Worm (Caenorhabditis elegans) whole organism, midembryonic: ENCODE measurements around the gene W04H10.1.
A peak's percentile ranks its signal among the peaks of the same experiment; 100 is the strongest.

Experiments used
- T22C8.4 ChIP-seq: fragments of 200-800 bp; sonication (Bioruptor generic); IDR thresholded peaks from 2 replicates; pipeline ENCODE4 v1.3.6; 2022; ENCODE audit warnings: missing genetic modification characterization, missing compliant biosample characterization
- cog-1 ChIP-seq: sonication (generic microtip); optimal IDR thresholded peaks from 2 replicates; lab custom pipeline; 2016; ENCODE audit warnings: missing genetic modification characterization, missing compliant biosample characterization
- flt-1 ChIP-seq: fragments of 200-800 bp; sonication (Bioruptor generic); IDR thresholded peaks from 2 replicates; pipeline ENCODE4 v1.3.6; 2022; ENCODE audit warnings: missing genetic modification characterization, missing compliant biosample characterization
- klf-2 ChIP-seq: fragments of 200-800 bp; sonication (Bioruptor generic); conservative IDR thresholded peaks from 2 replicates; pipeline ENCODE4 v1.3.6; 2022; ENCODE audit warnings: missing genetic modification reagents, missing genetic modification characterization, missing compliant biosample characterization
- med-1 ChIP-seq: sonication (generic microtip); optimal IDR thresholded peaks from 2 replicates; lab custom pipeline; 2017; ENCODE audit warnings: missing genetic modification characterization, mild to moderate bottlenecking, missing compliant biosample characterization, antibody characterized with exemption, missing genetic modification reagents; ENCODE audit not compliant: insufficient read depth
- ref-1 ChIP-seq: fragments of 200-800 bp; sonication (Bioruptor generic); conservative IDR thresholded peaks from 2 replicates; pipeline ENCODE4 v1.3.6; 2022; ENCODE audit warnings: missing genetic modification reagents, missing genetic modification characterization, missing compliant biosample characterization
- tab-1 ChIP-seq: fragments of 200-800 bp; sonication (Bioruptor generic); IDR thresholded peaks from 2 replicates; pipeline ENCODE4 v1.3.6; 2022; ENCODE audit warnings: missing genetic modification characterization, missing compliant biosample characterization
- ztf-23 ChIP-seq: fragments of 200-800 bp; sonication (Bioruptor generic); IDR thresholded peaks from 2 replicates; pipeline ENCODE4 v1.3.6; 2022; ENCODE audit warnings: missing genetic modification reagents, missing genetic modification characterization, missing compliant biosample characterization
- ztf-29 ChIP-seq: fragments of 200-800 bp; sonication (Bioruptor generic); IDR thresholded peaks from 2 replicates; pipeline ENCODE4 v1.3.6; 2022; ENCODE audit warnings: missing genetic modification reagents, missing genetic modification characterization, missing compliant biosample characterization

ce11 chrII:650321-651005 is 41.6 kb downstream of the W04H10.1 start, which contains the start of the genes K07E8.7 and frpr-14:
- TF ChIP-seq tab-1 (GFP tag; lab: Robert Waterston, UW) (0 out of 2 replicates have a peak, but pooled peaks have one; percentile 16), ztf-29 (no peak), flt-1 (GFP tag; lab: Robert Waterston, UW) (no peak), ref-1 (GFP tag; lab: Robert Waterston, UW) (no peak), T22C8.4 (no peak), ztf-23 (GFP tag; lab: Robert Waterston, UW) (no peak), med-1 (GFP tag; lab: Kevin White, UChicago) (no peak), klf-2 (GFP tag; lab: Robert Waterston, UW) (no peak), cog-1 (tag; lab: Kevin White, UChicago) (no peak)
